Worm (Caenorhabditis elegans) whole organism, L1 larva: Measurements from ENCODE around the gene F38E9.6.

ENCODE experiments used
- alr-1 ChIP-seq: fragments of 200-800 bp; sonication (Bioruptor generic); optimal IDR thresholded peaks from 2 replicates; lab custom pipeline; 2018; ENCODE audit warnings: borderline replicate concordance, mild to moderate bottlenecking, missing genetic modification characterization, missing compliant biosample characterization
- aly-2 ChIP-seq: fragments of 150-350 bp; optimal IDR thresholded peaks from 2 replicates; lab custom pipeline; 2014; ENCODE audit warnings: missing biosample characterization, missing genetic modification characterization
- ceh-82 ChIP-seq, 3 experiments: fragments of 150-350 bp in 1 of 3; sonication (generic microtip) in 2 of 3; optimal IDR thresholded peaks; 2 replicates each; lab custom pipeline; 2014 to 2017; ENCODE audit warnings: missing biosample characterization in 3 of 3, missing genetic modification characterization in 3 of 3
- ces-1 ChIP-seq: fragments of 150-350 bp; optimal IDR thresholded peaks from 2 replicates; lab custom pipeline; 2014; ENCODE audit warnings: missing biosample characterization, missing genetic modification reagents, missing genetic modification characterization
- dpl-1 ChIP-seq, 3 experiments: fragments of 150-350 bp in 2 of 3; sonication (generic microtip) in 1 of 3; optimal IDR thresholded peaks; 2 replicates each; lab custom pipeline; 2014 to 2017; ENCODE audit warnings: missing biosample characterization in 3 of 3, missing genetic modification characterization in 3 of 3, missing genetic modification reagents in 3 of 3
- dsc-1 ChIP-seq: sonication (generic microtip); optimal IDR thresholded peaks from 2 replicates; lab custom pipeline; 2016; ENCODE audit warnings: mild to moderate bottlenecking, missing genetic modification characterization, missing compliant biosample characterization
- fkh-4 ChIP-seq: sonication (generic microtip); optimal IDR thresholded peaks from 2 replicates; lab custom pipeline; 2016; ENCODE audit warnings: missing compliant biosample characterization, missing genetic modification characterization, borderline replicate concordance
- fos-1 ChIP-seq: fragments of 150-350 bp; optimal IDR thresholded peaks from 2 replicates; lab custom pipeline; 2014; ENCODE audit warnings: missing biosample characterization, missing genetic modification characterization
- jun-1 ChIP-seq: fragments of 150-350 bp; optimal IDR thresholded peaks from 2 replicates; lab custom pipeline; 2014; ENCODE audit warnings: missing biosample characterization, missing genetic modification reagents, missing genetic modification characterization
- lin-15B ChIP-seq: fragments of 150-350 bp; sonication (generic microtip); optimal IDR thresholded peaks from 3 replicates; lab custom pipeline; 2014; ENCODE audit warnings: missing biosample characterization, missing genetic modification characterization
- nhr-237 ChIP-seq: fragments of 150-350 bp; optimal IDR thresholded peaks from 2 replicates; lab custom pipeline; 2014; ENCODE audit warnings: missing biosample characterization, missing genetic modification characterization
- sptf-1 ChIP-seq: fragments of 150-350 bp; optimal IDR thresholded peaks from 2 replicates; lab custom pipeline; 2014; ENCODE audit warnings: missing biosample characterization, missing genetic modification characterization
- tbx-2 ChIP-seq: sonication (generic microtip); optimal IDR thresholded peaks from 2 replicates; lab custom pipeline; 2016; ENCODE audit warnings: missing genetic modification characterization, missing compliant biosample characterization

DNA sequence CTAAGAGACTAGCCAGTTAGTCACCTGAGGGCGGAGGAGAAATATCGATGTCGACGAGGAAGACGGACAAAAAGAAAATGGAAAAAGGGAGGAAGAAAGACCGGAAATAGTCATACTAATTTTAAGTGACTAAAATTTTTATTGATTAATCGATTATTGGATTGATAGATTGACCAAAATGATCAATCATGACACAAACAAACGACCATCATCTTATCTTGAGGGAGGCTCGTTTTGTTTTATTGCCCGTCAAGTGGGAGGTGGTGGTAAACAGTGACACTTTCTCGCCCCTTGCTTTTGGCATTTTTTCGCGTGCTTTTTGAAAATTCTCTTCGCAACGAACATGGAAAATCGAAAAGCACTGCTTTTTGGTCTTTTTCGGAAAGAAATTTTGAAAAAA, 27.4 kb upstream of the F38E9.6 start:
- TF ChIP-seq sptf-1 (tag; lab: Kevin White, UChicago) (no peak), ceh-82 (tag; optimal IDR thresholded peaks at IDR 0.05; lab: Kevin White, UChicago) (no peak), fos-1 (no peak), dsc-1 (no peak), fkh-4 (no peak), ces-1 (GFP tag; lab: Kevin White, UChicago) (no peak), lin-15B (tag; lab: Kevin White, UChicago) (no peak), aly-2 (tag; lab: Kevin White, UChicago) (no peak), alr-1 (no peak), dpl-1 (GFP tag; optimal IDR thresholded peaks at IDR 0.05; lab: Kevin White, UChicago) (no peak), tbx-2 (no peak), jun-1 (tag; lab: Kevin White, UChicago) (no peak), nhr-237 (tag; lab: Kevin White, UChicago) (no peak)
